Fruit fly (Drosophila melanogaster): ENCODE results near the gene CG9016.
A peak's percentile ranks its signal among the peaks of the same experiment; 100 is the strongest.

CG9016 gene

dm6 chr2L:5879363-5879934, 44.0 kb downstream of the CG9016 start, which contains the start of gene rau (continued):
- TF ChIP-seq Spps (tag; optimal IDR thresholded peaks at IDR 0.05) (peak; percentile 66), CG4854 (GFP tag; optimal IDR thresholded peaks at IDR 0.05) (peak; percentile 41), Hmr (GFP tag; optimal IDR thresholded peaks at IDR 0.05) (peak; percentile 80), nom (GFP tag; optimal IDR thresholded peaks at IDR 0.05) (peak; percentile 65), CG43689 (GFP tag; IDR thresholded peaks at IDR 0.05) (no peak), CG5245 (GFP tag; optimal IDR thresholded peaks at IDR 0.05) (peak; percentile 29), Awh (GFP tag; IDR thresholded peaks at IDR 0.05) (no peak; the same call in 1 of the 2 replicates), Sox102F (GFP tag; optimal IDR thresholded peaks at IDR 0.05) (peak; percentile 62), eyg (GFP tag; optimal IDR thresholded peaks at IDR 0.05) (no peak), Sry-δ (GFP tag; optimal IDR thresholded peaks at IDR 0.05) (no peak), corto (GFP tag; optimal IDR thresholded peaks at IDR 0.05) (no peak), zfh1 (GFP tag; IDR thresholded peaks at IDR 0.05) (peak; percentile 73; the same call in 2 of the 3 replicates), HLHmδ (GFP tag; optimal IDR thresholded peaks at IDR 0.05) (peak; percentile 82), Rx (GFP tag; IDR thresholded peaks at IDR 0.05) (peak; percentile 44; the same call in 1 of the 2 replicates), exex (tag; optimal IDR thresholded peaks at IDR 0.05) (peak; percentile 33), CG10274 (GFP tag; optimal IDR thresholded peaks at IDR 0.05) (no peak), gro (GFP tag; optimal IDR thresholded peaks at IDR 0.05) (peak; percentile 14), insv (GFP tag; optimal IDR thresholded peaks at IDR 0.05) (peak in 1 of 2 experiments; percentile 88), CG16815 (GFP tag; optimal IDR thresholded peaks at IDR 0.05) (peak; percentile 58), Hmx (GFP tag; optimal IDR thresholded peaks at IDR 0.05) (peak; percentile 25), cato (GFP tag; optimal IDR thresholded peaks at IDR 0.05; ENCODE audit: borderline replicate concordance) (peak; percentile 17), HHEX (GFP tag; optimal IDR thresholded peaks at IDR 0.05) (peak; percentile 68), Hr51 (GFP tag; optimal IDR thresholded peaks at IDR 0.05) (peak in 1 of 2 experiments; percentile 70), CG7745 (tag; optimal IDR thresholded peaks at IDR 0.05) (no peak), pzg (GFP tag; optimal IDR thresholded peaks at IDR 0.05) (no peak), fd102C (GFP tag; optimal IDR thresholded peaks at IDR 0.05) (peak; percentile 43), HmgD (GFP tag; optimal IDR thresholded peaks at IDR 0.05) (peak; percentile 12), tna (GFP tag; IDR thresholded peaks at IDR 0.05; ENCODE audit: partially characterized antibody) (no peak), CG16813 (GFP tag; IDR thresholded peaks at IDR 0.05; ENCODE audit: partially characterized antibody) (peak; percentile 28; the same call in 1 of the 3 replicates), Nf-YB (GFP tag; optimal IDR thresholded peaks at IDR 0.05) (peak; percentile 36), schlank (tag; optimal IDR thresholded peaks at IDR 0.05) (peak; percentile 3), bowl (GFP tag; IDR thresholded peaks at IDR 0.05) (no peak), Scr (GFP tag; IDR thresholded peaks at IDR 0.05; ENCODE audit: partially characterized antibody) (no peak), psq (GFP tag; optimal IDR thresholded peaks at IDR 0.05) (no peak), CG14050 (GFP tag; IDR thresholded peaks at IDR 0.05) (no peak; the same call in 2 of the 3 replicates), Mad (GFP tag; optimal IDR thresholded peaks at IDR 0.05) (peak; percentile 54), Hr39 (optimal IDR thresholded peaks at IDR 0.05) (no peak), aop (GFP tag; IDR thresholded peaks at IDR 0.05) (peak; percentile 62; the same call in 1 of the 2 replicates), toy (GFP tag; IDR thresholded peaks at IDR 0.05) (no peak), stwl (tag; optimal IDR thresholded peaks at IDR 0.05) (peak; percentile 26), lov (optimal IDR thresholded peaks at IDR 0.05) (no peak), lov (GFP tag; IDR thresholded peaks at IDR 0.05) (0 out of 3 replicates have a peak, but pooled peaks have one; percentile 57), sisA (GFP tag; IDR thresholded peaks at IDR 0.05) (peak; percentile 64), lab (GFP tag; optimal IDR thresholded peaks at IDR 0.05) (peak; percentile 80), sim (GFP tag; IDR thresholded peaks at IDR 0.05) (no peak), hbn (GFP tag; IDR thresholded peaks at IDR 0.05; ENCODE audit: partially characterized antibody) (no peak), slbo (GFP tag; IDR thresholded peaks at IDR 0.05) (peak; percentile 77), GATAe (GFP tag; conservative IDR thresholded peaks at IDR 0.05) (peak; percentile 26; the same call in 1 of the 2 replicates), CG2202 (tag; optimal IDR thresholded peaks at IDR 0.05) (peak; percentile 62)

Measured in whole organism, embryonic.